Fruit fly (Drosophila melanogaster) whole organism, embryonic: ENCODE measurements around the gene CG6961.

Experiments
- ATbp ChIP-seq: fragments of 200-800 bp; sonication (Bioruptor generic); optimal IDR thresholded peaks from 2 replicates; lab custom pipeline; 2017; ENCODE audit warnings: missing biosample characterization, mild to moderate bottlenecking, missing genetic modification characterization, missing genetic modification reagents
- Atf3 ChIP-seq: fragments of 200-800 bp; sonication (Bioruptor generic); optimal IDR thresholded peaks from 3 replicates; lab custom pipeline; 2016; ENCODE audit warnings: missing biosample characterization, missing genetic modification characterization
- Awh ChIP-seq: fragments of 200-800 bp; sonication (Bioruptor generic); IDR thresholded peaks from 2 replicates; pipeline ENCODE4, ENCODE4 v1.3.6; 2022; ENCODE audit warnings: missing biosample characterization, missing genetic modification characterization
- CG12299 ChIP-seq: fragments of 200-800 bp; sonication (Bioruptor generic); optimal IDR thresholded peaks from 2 replicates; lab custom pipeline; 2018; ENCODE audit warnings: missing biosample characterization, mild to moderate bottlenecking, missing genetic modification characterization
- CG13624 ChIP-seq: fragments of 200-800 bp; sonication (Bioruptor generic); optimal IDR thresholded peaks from 2 replicates; lab custom pipeline; 2016; ENCODE audit warnings: missing biosample characterization, missing genetic modification characterization
- CG13775 ChIP-seq: fragments of 200-800 bp; sonication (Bioruptor generic); optimal IDR thresholded peaks from 3 replicates; lab custom pipeline; 2017; ENCODE audit warnings: missing biosample characterization, mild to moderate bottlenecking, missing genetic modification characterization
- CG1529 ChIP-seq: fragments of 200-800 bp; sonication (Bioruptor generic); optimal IDR thresholded peaks from 3 replicates; lab custom pipeline; 2018; ENCODE audit warnings: missing biosample characterization, missing genetic modification characterization
- CG15514 ChIP-seq: fragments of 200-800 bp; sonication (Bioruptor generic); optimal IDR thresholded peaks from 3 replicates; lab custom pipeline; 2017; ENCODE audit warnings: missing biosample characterization, missing genetic modification characterization, mild to moderate bottlenecking, moderate library complexity, missing genetic modification reagents
- CG1647 ChIP-seq: fragments of 200-800 bp; sonication (Bioruptor generic); optimal IDR thresholded peaks from 3 replicates; lab custom pipeline; 2016; ENCODE audit warnings: missing biosample characterization, missing genetic modification characterization
- CG17568 ChIP-seq: fragments of 200-800 bp; sonication (Bioruptor generic); optimal IDR thresholded peaks from 2 replicates; lab custom pipeline; 2018; ENCODE audit warnings: missing biosample characterization, mild to moderate bottlenecking, missing genetic modification characterization, moderate library complexity
- CG17612 ChIP-seq: fragments of 200-800 bp; sonication (Bioruptor generic); IDR thresholded peaks from 2 replicates; pipeline ENCODE4 v1.3.6; 2022; ENCODE audit warnings: missing biosample characterization, missing genetic modification characterization
- CG18262 ChIP-seq: fragments of 200-800 bp; optimal IDR thresholded peaks from 3 replicates; lab custom pipeline; 2019; ENCODE audit warnings: missing biosample characterization, mild to moderate bottlenecking, missing genetic modification characterization, moderate library complexity
- CG1832 ChIP-seq: fragments of 200-800 bp; sonication (Bioruptor generic); optimal IDR thresholded peaks from 2 replicates; lab custom pipeline; 2017; ENCODE audit warnings: missing biosample characterization, mild to moderate bottlenecking, missing genetic modification characterization, inconsistent platforms
- CG2116 ChIP-seq: fragments of 200-800 bp; sonication (Bioruptor generic); optimal IDR thresholded peaks from 3 replicates; lab custom pipeline; 2018; ENCODE audit warnings: missing biosample characterization, mild to moderate bottlenecking, missing genetic modification characterization
- CG30431 ChIP-seq: fragments of 200-800 bp; sonication (Bioruptor generic); optimal IDR thresholded peaks from 2 replicates; lab custom pipeline; 2017; ENCODE audit warnings: missing biosample characterization, missing genetic modification characterization
- CG4854 ChIP-seq: fragments of 200-800 bp; sonication (Bioruptor generic); optimal IDR thresholded peaks from 2 replicates; lab custom pipeline; 2016; ENCODE audit warnings: missing biosample characterization, missing genetic modification characterization, inconsistent platforms
- CG6765 ChIP-seq: fragments of 200-800 bp; sonication (Bioruptor generic); optimal IDR thresholded peaks from 3 replicates; lab custom pipeline; 2017; ENCODE audit warnings: missing biosample characterization, mild to moderate bottlenecking, missing genetic modification characterization
- CG9215 ChIP-seq: fragments of 200-800 bp; sonication (Bioruptor generic); IDR thresholded peaks from 2 replicates; pipeline ENCODE4 v1.3.6; 2022; ENCODE audit warnings: missing biosample characterization, missing genetic modification characterization
- CG9727 ChIP-seq: fragments of 200-800 bp; sonication (Bioruptor generic); optimal IDR thresholded peaks from 3 replicates; lab custom pipeline; 2017; ENCODE audit warnings: missing biosample characterization, mild to moderate bottlenecking, missing genetic modification characterization
- Camta ChIP-seq: fragments of 200-800 bp; sonication (Bioruptor generic); optimal IDR thresholded peaks from 2 replicates; lab custom pipeline; 2016; ENCODE audit warnings: missing biosample characterization, missing genetic modification characterization
- Deaf1 ChIP-seq: fragments of 200-800 bp; optimal IDR thresholded peaks from 3 replicates; lab custom pipeline; 2019; ENCODE audit warnings: missing biosample characterization, mild to moderate bottlenecking, missing genetic modification characterization, moderate library complexity
- E2f2 ChIP-seq: fragments of 200-800 bp; sonication (Bioruptor generic); IDR thresholded peaks from 2 replicates; pipeline ENCODE4 v1.3.6; 2022; ENCODE audit warnings: missing biosample characterization, missing genetic modification characterization
- Ets65A ChIP-seq: fragments of 200-800 bp; sonication (Bioruptor generic); peaks from one replicate; lab custom pipeline; 2016; ENCODE audit warnings: missing biosample characterization, missing genetic modification characterization
- HHEX ChIP-seq: fragments of 200-800 bp; sonication (Bioruptor generic); optimal IDR thresholded peaks from 3 replicates; lab custom pipeline; 2017; ENCODE audit warnings: missing biosample characterization, mild to moderate bottlenecking, missing genetic modification characterization, missing genetic modification reagents
- Hmx ChIP-seq: fragments of 200-800 bp; sonication (Bioruptor generic); optimal IDR thresholded peaks from 2 replicates; lab custom pipeline; 2016; ENCODE audit warnings: missing biosample characterization, missing genetic modification characterization
- Hr51 ChIP-seq, 2 experiments: fragments of 200-800 bp; sonication (Bioruptor generic); optimal IDR thresholded peaks; 2 replicates in 1 of 2; 3 replicates in 1 of 2; lab custom pipeline; 2016 to 2018; ENCODE audit warnings: missing biosample characterization in 2 of 2, missing genetic modification characterization in 2 of 2, mild to moderate bottlenecking in 1 of 2, moderate library complexity in 1 of 2
- Mrtf ChIP-seq: fragments of 200-800 bp; sonication (Bioruptor generic); IDR thresholded peaks from 3 replicates; pipeline ENCODE4 v1.3.6; 2022; ENCODE audit warnings: missing biosample characterization, missing genetic modification characterization
- PHDP ChIP-seq: fragments of 200-800 bp; sonication (Bioruptor generic); optimal IDR thresholded peaks from 3 replicates; lab custom pipeline; 2018; ENCODE audit warnings: missing biosample characterization, mild to moderate bottlenecking, missing genetic modification characterization, moderate library complexity
- Rfx ChIP-seq: fragments of 200-800 bp; sonication (Bioruptor generic); IDR thresholded peaks from 2 replicates; pipeline ENCODE4 v1.3.6; 2022; ENCODE audit warnings: missing biosample characterization, missing genetic modification characterization
- Tbp ChIP-seq: fragments of >200 bp; optimal IDR thresholded peaks from 2 replicates; lab custom pipeline; 2018; ENCODE audit warnings: missing biosample characterization, missing genetic modification characterization
- ac ChIP-seq: fragments of 200-800 bp; sonication (Bioruptor generic); optimal IDR thresholded peaks from 3 replicates; lab custom pipeline; 2017; ENCODE audit warnings: missing biosample characterization, mild to moderate bottlenecking, missing genetic modification characterization
- al ChIP-seq: fragments of 200-800 bp; sonication (Bioruptor generic); IDR thresholded peaks from 2 replicates; pipeline ENCODE4 v1.3.6; 2022; ENCODE audit warnings: missing biosample characterization, missing genetic modification characterization
- en ChIP-seq: fragments of 200-800 bp; sonication (Bioruptor generic); optimal IDR thresholded peaks from 2 replicates; lab custom pipeline; 2016; ENCODE audit warnings: missing biosample characterization, missing genetic modification characterization
- gfzf ChIP-seq: fragments of 200-800 bp; sonication (Bioruptor generic); optimal IDR thresholded peaks from 2 replicates; lab custom pipeline; 2016; ENCODE audit warnings: missing biosample characterization, mild to moderate bottlenecking, missing genetic modification characterization, moderate library complexity
- gro ChIP-seq: fragments of 200-800 bp; sonication (Bioruptor generic); optimal IDR thresholded peaks from 2 replicates; lab custom pipeline; 2016; ENCODE audit warnings: missing biosample characterization, missing genetic modification characterization
- lilli ChIP-seq: fragments of 200-800 bp; sonication (Bioruptor generic); optimal IDR thresholded peaks from 3 replicates; lab custom pipeline; 2016; ENCODE audit warnings: missing biosample characterization, missing genetic modification characterization
- lov ChIP-seq, 2 experiments: fragments of 200-800 bp in 1 of 2; fragments of >200 bp in 1 of 2; sonication (Bioruptor generic) in 1 of 2; IDR thresholded peaks in 1 of 2; optimal IDR thresholded peaks in 1 of 2; 2 replicates in 1 of 2; 3 replicates in 1 of 2; pipeline versions ENCODE4 v1.3.6 to Lab custom; 2017 to 2022; ENCODE audit warnings: missing biosample characterization in 1 of 2, missing genetic modification characterization in 1 of 2
- pan ChIP-seq, 4 experiments: fragments of >200 bp in 3 of 4; fragments of 200-800 bp in 1 of 4; sonication (Bioruptor generic) in 1 of 4; optimal IDR thresholded peaks in 3 of 4; IDR thresholded peaks in 1 of 4; 2 replicates each; pipeline versions ENCODE4 v1.3.6 to Lab custom; 2017 to 2022; ENCODE audit warnings: missing biosample characterization in 2 of 4, missing genetic modification characterization in 2 of 4, mixed read lengths in 1 of 4
- pb ChIP-seq: fragments of 200-800 bp; sonication (Bioruptor generic); optimal IDR thresholded peaks from 3 replicates; lab custom pipeline; 2016; ENCODE audit warnings: missing biosample characterization, missing genetic modification characterization
- pita ChIP-seq: fragments of 200-800 bp; sonication (Bioruptor generic); optimal IDR thresholded peaks from 2 replicates; lab custom pipeline; 2017; ENCODE audit warnings: missing biosample characterization, mild to moderate bottlenecking, missing genetic modification characterization
- prd ChIP-seq, 3 experiments: fragments of >200 bp in 2 of 3; fragments of 200-800 bp in 1 of 3; sonication (Bioruptor generic) in 1 of 3; optimal IDR thresholded peaks in 2 of 3; IDR thresholded peaks in 1 of 3; 2 replicates in 2 of 3; 3 replicates in 1 of 3; pipeline versions ENCODE4 v1.3.6 to Lab custom; 2017 to 2022; ENCODE audit warnings: missing biosample characterization in 1 of 3, missing genetic modification characterization in 1 of 3
- pros ChIP-seq: fragments of 200-800 bp; sonication (Bioruptor generic); optimal IDR thresholded peaks from 3 replicates; lab custom pipeline; 2019; ENCODE audit warnings: missing biosample characterization, mild to moderate bottlenecking, missing genetic modification characterization, moderate library complexity
- sc ChIP-seq, 3 experiments: fragments of >200 bp in 2 of 3; fragments of 200-800 bp in 1 of 3; sonication (Bioruptor generic) in 1 of 3; optimal IDR thresholded peaks; 2 replicates in 2 of 3; 3 replicates in 1 of 3; lab custom pipeline; 2017; ENCODE audit warnings: mild to moderate bottlenecking in 1 of 3, missing biosample characterization in 1 of 3, missing genetic modification characterization in 1 of 3, missing genetic modification reagents in 1 of 3
- sd ChIP-seq: fragments of 200-800 bp; sonication (Bioruptor generic); optimal IDR thresholded peaks from 3 replicates; lab custom pipeline; 2018; ENCODE audit warnings: missing biosample characterization, mild to moderate bottlenecking, missing genetic modification characterization, moderate library complexity
- sim ChIP-seq: fragments of 200-800 bp; sonication (Bioruptor generic); IDR thresholded peaks from 2 replicates; pipeline ENCODE4 v1.3.6; 2022; ENCODE audit warnings: missing biosample characterization, missing genetic modification characterization
- sob ChIP-seq: fragments of 200-800 bp; sonication (Bioruptor generic); IDR thresholded peaks from 2 replicates; pipeline ENCODE4 v1.3.6; 2022; ENCODE audit warnings: missing biosample characterization, missing genetic modification characterization
- tgo ChIP-seq: fragments of 200-800 bp; sonication (Bioruptor generic); IDR thresholded peaks from 3 replicates; pipeline ENCODE4 v1.3.6; 2022; ENCODE audit warnings: missing biosample characterization, missing genetic modification characterization
- zfh2 ChIP-seq: fragments of 200-800 bp; sonication (Bioruptor generic); optimal IDR thresholded peaks from 2 replicates; lab custom pipeline; 2016; ENCODE audit warnings: missing biosample characterization, missing genetic modification characterization

CG6961 gene

DNA sequence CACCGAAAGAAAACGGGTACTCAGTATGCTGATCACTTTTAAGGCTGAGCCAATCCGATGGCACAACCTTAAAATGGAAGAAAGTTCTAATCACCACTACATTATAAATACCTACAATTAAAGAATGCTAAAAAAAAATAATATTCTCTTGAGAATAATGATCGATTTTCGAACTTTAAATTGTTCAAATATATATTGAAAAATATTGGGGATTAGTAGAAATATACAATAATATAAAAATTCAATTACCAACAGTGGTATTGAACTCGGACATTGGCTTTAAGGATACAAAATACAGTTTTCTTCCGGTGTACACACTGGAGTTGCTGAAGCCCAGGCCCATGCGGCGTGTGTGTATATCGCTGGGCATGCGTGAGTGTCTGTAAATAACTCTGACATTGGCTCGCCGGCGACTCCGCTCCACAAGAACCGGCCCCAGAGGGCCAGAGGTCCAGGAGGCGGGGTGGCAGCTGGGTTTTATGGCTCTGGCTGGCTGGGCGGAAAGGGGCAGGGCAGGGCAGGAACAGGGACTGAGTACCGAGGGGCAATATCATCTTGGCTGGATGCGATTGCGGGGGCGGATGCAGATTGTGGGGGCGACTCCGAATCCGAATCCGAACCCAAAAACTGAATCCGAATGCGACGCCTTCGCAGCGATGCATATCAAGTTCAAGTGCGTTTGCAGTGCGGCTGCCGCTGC is 12.0 kb downstream of the CG6961 start (continued):
- TF ChIP-seq CG15514, result no peak
- TF ChIP-seq CG4854 (GFP tag; lab: Kevin White, UChicago), result no peak
- no peak for TF ChIP-seq CG1832
- TF ChIP-seq Tbp, result no peak
- TF ChIP-seq CG13624, result no peak
- TF ChIP-seq sob (GFP tag; lab: Robert Waterston, UW), result no peak
- TF ChIP-seq zfh2 (GFP tag; lab: Kevin White, UChicago), result no peak
- TF ChIP-seq tgo (GFP tag; lab: Robert Waterston, UW), result no peak
- peak; percentile 64 for TF ChIP-seq PHDP (tag; lab: Kevin White, UChicago)
- TF ChIP-seq Awh, result no peak
- TF ChIP-seq en (GFP tag; lab: Kevin White, UChicago), result no peak
- TF ChIP-seq Hr51 (GFP tag; optimal IDR thresholded peaks at IDR 0.05; lab: Kevin White, UChicago), result peak in 1 of 2 experiments; percentile 60
- TF ChIP-seq HHEX (GFP tag; lab: Kevin White, UChicago), result no peak
- TF ChIP-seq CG9727 (GFP tag; lab: Kevin White, UChicago), result peak; percentile 76
- TF ChIP-seq ATbp (GFP tag; lab: Kevin White, UChicago), result peak; percentile 61
- TF ChIP-seq lilli (GFP tag; lab: Kevin White, UChicago), result peak; percentile 29
- TF ChIP-seq CG30431, result no peak
- TF ChIP-seq gro (GFP tag; lab: Kevin White, UChicago), result no peak
- TF ChIP-seq CG13775 (GFP tag; lab: Kevin White, UChicago), result peak; percentile 52
- no peak for TF ChIP-seq Atf3 (GFP tag; lab: Kevin White, UChicago)
- no peak for TF ChIP-seq pita (GFP tag; lab: Kevin White, UChicago)
- TF ChIP-seq CG1529, result peak; percentile 80
- TF ChIP-seq CG18262, result peak; percentile 88
- no peak for TF ChIP-seq CG17612
- TF ChIP-seq sd (tag; lab: Kevin White, UChicago), result no peak
- TF ChIP-seq CG12299 (tag; lab: Kevin White, UChicago), result no peak
- no peak for TF ChIP-seq Mrtf
- no peak for TF ChIP-seq Hmx
- peak; percentile 31 for TF ChIP-seq ac (GFP tag; lab: Kevin White, UChicago)
- no peak for TF ChIP-seq gfzf (GFP tag; lab: Kevin White, UChicago)
- 0 out of 2 replicates have a peak, but pooled peaks have one; percentile 15 for TF ChIP-seq CG9215 (GFP tag; lab: Robert Waterston, UW)
- no peak for TF ChIP-seq pros (GFP tag; lab: Kevin White, UChicago)
- TF ChIP-seq CG1647 (GFP tag; lab: Kevin White, UChicago), result no peak
- TF ChIP-seq sim (GFP tag; lab: Robert Waterston, UW), result no peak

DNA sequence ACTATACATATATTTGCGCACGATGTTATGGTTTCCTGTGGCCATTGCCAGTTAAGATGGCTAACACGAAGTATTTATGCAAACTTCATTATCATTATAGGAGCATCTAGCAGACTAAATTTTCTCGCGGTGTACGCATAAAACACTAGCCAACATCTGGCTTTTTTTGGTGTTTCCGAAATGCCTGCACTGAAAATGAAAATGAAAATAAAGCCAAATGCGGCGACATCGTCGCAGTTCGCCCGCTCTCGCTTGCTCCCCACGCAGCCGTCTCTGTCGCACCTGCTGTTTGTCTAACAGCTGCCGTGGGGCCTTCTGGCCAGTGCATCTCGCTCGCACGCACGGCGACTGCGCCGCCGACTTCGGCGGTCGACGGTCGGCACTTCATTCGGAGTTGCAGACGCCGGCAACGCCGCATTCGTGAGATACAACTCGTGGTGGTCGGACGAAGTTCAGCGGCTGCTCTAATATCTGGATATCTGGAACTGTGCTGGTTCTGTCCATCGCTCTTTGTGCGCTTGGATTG is 13.1 kb downstream of the CG6961 start, which contains the start of gene CG6891:
Gene CG6891, plus strand, starts transcription at position 411 of the 526 bp plus-strand sequence.
- no peak for TF ChIP-seq pan (optimal IDR thresholded peaks at IDR 0.05; lab: Kevin White, UChicago)
- TF ChIP-seq pan (GFP tag; optimal IDR thresholded peaks at IDR 0.05 in 1 of 2, IDR thresholded peaks at IDR 0.05 in 1 of 2), result peak in 1 of 2 experiments; percentile 13
- TF ChIP-seq pb (GFP tag; lab: Kevin White, UChicago), result peak; percentile 2
- no peak for TF ChIP-seq Camta (GFP tag; lab: Kevin White, UChicago)
- TF ChIP-seq Deaf1, result peak; percentile 97
- TF ChIP-seq al (GFP tag; lab: Robert Waterston, UW), result no peak
- TF ChIP-seq lov (optimal IDR thresholded peaks at IDR 0.05; lab: Kevin White, UChicago), result no peak
- TF ChIP-seq lov (GFP tag; IDR thresholded peaks at IDR 0.05; lab: Robert Waterston, UW), result no peak
- TF ChIP-seq CG17568 (GFP tag; lab: Kevin White, UChicago), result no peak
- peak; percentile 55 for TF ChIP-seq Rfx (GFP tag; lab: Robert Waterston, UW)
- TF ChIP-seq CG6765, result no peak
- TF ChIP-seq sc (optimal IDR thresholded peaks at IDR 0.05; lab: Kevin White, UChicago), result no peak
- peak; percentile 37 for TF ChIP-seq sc (GFP tag; optimal IDR thresholded peaks at IDR 0.05; lab: Kevin White, UChicago)
- no peak for TF ChIP-seq prd (optimal IDR thresholded peaks at IDR 0.05; lab: Kevin White, UChicago)
- peak; percentile 35; the same call in 2 of the 3 replicates for TF ChIP-seq prd (GFP tag; IDR thresholded peaks at IDR 0.05; lab: Robert Waterston, UW)
- peak; percentile 1 for TF ChIP-seq CG2116
- TF ChIP-seq E2f2 (GFP tag; lab: Robert Waterston, UW), result 0 out of 2 replicates have a peak, but pooled peaks have one; percentile 17
- TF ChIP-seq Ets65A (GFP tag; lab: Kevin White, UChicago), result peak; percentile 71
